ENCODE assay signal across 3 fruit fly cellular contexts in the genomic region with DNA sequence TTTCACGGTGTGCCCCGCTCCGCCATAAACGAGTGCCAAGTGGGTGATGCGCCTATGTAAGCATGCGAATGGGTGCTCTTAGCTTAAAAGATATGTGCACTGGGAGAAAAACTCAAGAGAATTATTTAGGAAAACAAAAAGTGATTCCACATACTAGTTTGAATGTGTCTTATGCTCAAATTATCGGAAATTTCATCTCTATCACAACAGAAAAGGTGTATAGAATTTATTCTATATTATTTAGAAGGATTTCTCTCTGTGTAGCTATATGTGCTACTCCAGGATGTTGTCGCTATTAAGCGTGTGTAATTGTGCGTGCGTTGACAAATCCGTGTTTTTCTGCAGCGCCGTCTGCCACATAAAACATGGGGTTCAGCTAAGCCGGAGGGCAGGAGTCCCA.
TF ChIP-seq lines count a peak whose summit lies in the region.

No protein-coding gene starts in this region.

- TF ChIP-seq CTCF in whole organism, embryonic (GFP tag; optimal IDR thresholded peaks at IDR 0.05; lab: Kevin White, UChicago) = no peak

TF ChIP-seq in whole organism, embryonic, 481 proteins besides CTCF, POLR2A, EP300 and RAD21 (continues in another document):
- 0 out of 2 replicates have a peak, but pooled peaks have one; percentile 29 for TF ChIP-seq CG11247 (GFP tag; IDR thresholded peaks at IDR 0.05; lab: Robert Waterston, UW)
- peak; percentile 44 for TF ChIP-seq CG9932 (GFP tag; IDR thresholded peaks at IDR 0.05; lab: Robert Waterston, UW)
- TF ChIP-seq CG2120 (GFP tag; optimal IDR thresholded peaks at IDR 0.05; lab: Kevin White, UChicago) = peak; percentile 35
- peak; percentile 23 for TF ChIP-seq Ets65A (GFP tag; lab: Kevin White, UChicago)
- TF ChIP-seq Hmr (GFP tag; optimal IDR thresholded peaks at IDR 0.05; lab: Kevin White, UChicago) = peak; percentile 1
- no peak for TF ChIP-seq C15 (GFP tag; IDR thresholded peaks at IDR 0.05; lab: Robert Waterston, UW)
- TF ChIP-seq NC2α (GFP tag; optimal IDR thresholded peaks at IDR 0.05; lab: Kevin White, UChicago) = no peak
- TF ChIP-seq dysf (GFP tag; IDR thresholded peaks at IDR 0.05; lab: Robert Waterston, UW) = peak; percentile 52; the same call in 2 of the 3 replicates
- TF ChIP-seq lab (GFP tag; optimal IDR thresholded peaks at IDR 0.05; lab: Kevin White, UChicago) = peak; percentile 30
- no peak for TF ChIP-seq hkb (optimal IDR thresholded peaks at IDR 0.05; lab: Kevin White, UChicago)
- peak; percentile 55 for TF ChIP-seq hkb (GFP tag; IDR thresholded peaks at IDR 0.05; lab: Robert Waterston, UW)
- no peak for TF ChIP-seq CG34422 (GFP tag; IDR thresholded peaks at IDR 0.05; lab: Robert Waterston, UW)
- TF ChIP-seq CG14441 (GFP tag; IDR thresholded peaks at IDR 0.05; lab: Robert Waterston, UW) = 0 out of 2 replicates have a peak, but pooled peaks have one; percentile 26
- peak; percentile 44; the same call in 1 of the 2 replicates for TF ChIP-seq Rfx (GFP tag; IDR thresholded peaks at IDR 0.05; lab: Robert Waterston, UW)
- TF ChIP-seq CG31224 (GFP tag; IDR thresholded peaks at IDR 0.05; lab: Robert Waterston, UW) = 0 out of 2 replicates have a peak, but pooled peaks have one; percentile 15
- peak; percentile 11 for TF ChIP-seq CG11504 (tag; optimal IDR thresholded peaks at IDR 0.05; lab: Kevin White, UChicago)
- peak; percentile 29; the same call in 1 of the 3 replicates for TF ChIP-seq CG11456 (GFP tag; IDR thresholded peaks at IDR 0.05; lab: Robert Waterston, UW)
- TF ChIP-seq inv (GFP tag; IDR thresholded peaks at IDR 0.05; lab: Robert Waterston, UW; ENCODE audit: partially characterized antibody) = no peak
- 0 out of 2 replicates have a peak, but pooled peaks have one; percentile 16 for TF ChIP-seq CG32532 (GFP tag; IDR thresholded peaks at IDR 0.05; lab: Robert Waterston, UW)
- TF ChIP-seq CG7556 (GFP tag; optimal IDR thresholded peaks at IDR 0.05; lab: Kevin White, UChicago) = peak; percentile 4
- TF ChIP-seq ash1 (GFP tag; optimal IDR thresholded peaks at IDR 0.05; lab: Kevin White, UChicago) = no peak
- no peak for TF ChIP-seq ara (GFP tag; IDR thresholded peaks at IDR 0.05; lab: Robert Waterston, UW)
- TF ChIP-seq Ada2b (GFP tag; IDR thresholded peaks at IDR 0.05; lab: Robert Waterston, UW) = 0 out of 2 replicates have a peak, but pooled peaks have one; percentile 27
- no peak for TF ChIP-seq odd (GFP tag; optimal IDR thresholded peaks at IDR 0.05; lab: Kevin White, UChicago)
- TF ChIP-seq prd (optimal IDR thresholded peaks at IDR 0.05; lab: Kevin White, UChicago) = no peak
- TF ChIP-seq prd (GFP tag; IDR thresholded peaks at IDR 0.05; lab: Robert Waterston, UW) = 0 out of 3 replicates have a peak, but pooled peaks have one; percentile 11
- TF ChIP-seq Eip74EF (GFP tag; optimal IDR thresholded peaks at IDR 0.05; lab: Kevin White, UChicago) = no peak

TF ChIP-seq in whole organism, prepupa, 60 proteins besides CTCF, POLR2A, EP300 and RAD21:
- peak; percentile 60; the same call in 2 of the 3 replicates for TF ChIP-seq CG6163 (GFP tag; IDR thresholded peaks at IDR 0.05; lab: Robert Waterston, UW)
- TF ChIP-seq CG10669 (GFP tag; optimal IDR thresholded peaks at IDR 0.05; lab: Kevin White, UChicago) = peak; percentile 11
- TF ChIP-seq vri (GFP tag; optimal IDR thresholded peaks at IDR 0.05; lab: Kevin White, UChicago) = no peak
- TF ChIP-seq Sox102F (GFP tag; optimal IDR thresholded peaks at IDR 0.05; lab: Kevin White, UChicago) = no peak
- no peak for TF ChIP-seq fd85E (GFP tag; optimal IDR thresholded peaks at IDR 0.05; lab: Kevin White, UChicago)
- TF ChIP-seq Eip78C (GFP tag; lab: Kevin White, UChicago) = peak; percentile 65
- 0 out of 2 replicates have a peak, but pooled peaks have one; percentile 37 for TF ChIP-seq CG15336 (GFP tag; IDR thresholded peaks at IDR 0.05; lab: Robert Waterston, UW)
- TF ChIP-seq net (GFP tag; optimal IDR thresholded peaks at IDR 0.05; lab: Kevin White, UChicago) = no peak
- TF ChIP-seq CG32006 (GFP tag; optimal IDR thresholded peaks at IDR 0.05; lab: Kevin White, UChicago) = peak; percentile 35
- no peak for TF ChIP-seq acj6 (GFP tag; optimal IDR thresholded peaks at IDR 0.05; lab: Kevin White, UChicago)
- no peak for TF ChIP-seq fkh (GFP tag; optimal IDR thresholded peaks at IDR 0.05; lab: Kevin White, UChicago)
- TF ChIP-seq CG8119 (GFP tag; IDR thresholded peaks at IDR 0.05; lab: Robert Waterston, UW) = peak; percentile 49; the same call in 2 of the 3 replicates
- TF ChIP-seq achi (GFP tag; optimal IDR thresholded peaks at IDR 0.05; lab: Kevin White, UChicago) = peak; percentile 5
- no peak for TF ChIP-seq CG6276 (GFP tag; optimal IDR thresholded peaks at IDR 0.05; lab: Kevin White, UChicago)
- no peak for TF ChIP-seq OdsH (GFP tag; optimal IDR thresholded peaks at IDR 0.05; lab: Kevin White, UChicago)
- no peak for TF ChIP-seq svp (GFP tag; lab: Kevin White, UChicago)
- TF ChIP-seq eg (GFP tag; IDR thresholded peaks at IDR 0.05; lab: Robert Waterston, UW) = 0 out of 3 replicates have a peak, but pooled peaks have one; percentile 44
- no peak for TF ChIP-seq Eip93F (GFP tag; optimal IDR thresholded peaks at IDR 0.05; lab: Kevin White, UChicago)
- TF ChIP-seq ss (GFP tag; optimal IDR thresholded peaks at IDR 0.05; lab: Kevin White, UChicago) = peak in 1 of 2 experiments; percentile 1
- TF ChIP-seq CG31627 (GFP tag; optimal IDR thresholded peaks at IDR 0.05; lab: Kevin White, UChicago) = no peak
- no peak for TF ChIP-seq CG34406 (GFP tag; optimal IDR thresholded peaks at IDR 0.05; lab: Kevin White, UChicago)
- TF ChIP-seq CG16779 (tag; optimal IDR thresholded peaks at IDR 0.05; lab: Kevin White, UChicago) = no peak

TF ChIP-seq in whole organism, pupa, 21 proteins besides CTCF, POLR2A, EP300 and RAD21:
- TF ChIP-seq CG8159 (tag; optimal IDR thresholded peaks at IDR 0.05; lab: Kevin White, UChicago) (peak; percentile 34), CG14655 (GFP tag; optimal IDR thresholded peaks at IDR 0.05; lab: Kevin White, UChicago) (peak; percentile 9), CG34367 (tag; optimal IDR thresholded peaks at IDR 0.05; lab: Kevin White, UChicago) (no peak), CG4496 (GFP tag; IDR thresholded peaks at IDR 0.05; lab: Robert Waterston, UW) (peak; percentile 58; the same call in 2 of the 3 replicates)
